Fruit fly (Drosophila melanogaster) S2 (cell line): Measurements from ENCODE around the gene CG42789.

ENCODE experiments used
- CG8478 ChIP-seq: fragments of >200 bp; optimal IDR thresholded peaks from 2 replicates; lab custom pipeline; 2018
- CTCF ChIP-seq, 2 experiments: fragments of >200 bp; optimal IDR thresholded peaks; 2 replicates each; lab custom pipeline; 2018

Gene CG42789

DNA sequence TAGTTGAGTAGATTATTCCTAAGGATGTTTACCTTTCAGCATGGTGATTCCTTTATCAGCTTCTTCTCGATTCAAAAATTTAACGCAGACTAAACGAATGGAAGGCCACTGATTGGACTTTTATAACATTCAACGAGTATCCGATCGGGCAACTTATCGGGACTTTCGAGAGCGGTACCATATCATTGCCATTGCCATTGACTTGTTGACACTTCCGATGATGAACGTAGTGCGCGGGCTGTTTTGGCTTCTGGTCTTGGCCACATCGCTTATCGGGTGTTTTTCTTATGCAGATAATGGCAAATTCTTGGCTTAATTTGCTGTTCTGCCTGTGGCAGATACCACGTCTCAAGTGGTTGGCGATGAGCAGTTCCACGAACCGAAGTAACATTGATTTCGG lies 47.8 kb downstream of the CG42789 start, which contains the start of gene CG6403:
CG6403 (minus strand) TSS at position 101 of the 400 bp plus-strand sequence.
- TF ChIP-seq CTCF (optimal IDR thresholded peaks at IDR 0.05; lab: Kevin White, UChicago) (no peak), CG8478 (lab: Kevin White, UChicago) (no peak)
